Fruit fly (Drosophila melanogaster): ENCODE data around the gene CG15459.
A peak's percentile ranks its signal among the peaks of the same experiment; 100 is the strongest.

DNA sequence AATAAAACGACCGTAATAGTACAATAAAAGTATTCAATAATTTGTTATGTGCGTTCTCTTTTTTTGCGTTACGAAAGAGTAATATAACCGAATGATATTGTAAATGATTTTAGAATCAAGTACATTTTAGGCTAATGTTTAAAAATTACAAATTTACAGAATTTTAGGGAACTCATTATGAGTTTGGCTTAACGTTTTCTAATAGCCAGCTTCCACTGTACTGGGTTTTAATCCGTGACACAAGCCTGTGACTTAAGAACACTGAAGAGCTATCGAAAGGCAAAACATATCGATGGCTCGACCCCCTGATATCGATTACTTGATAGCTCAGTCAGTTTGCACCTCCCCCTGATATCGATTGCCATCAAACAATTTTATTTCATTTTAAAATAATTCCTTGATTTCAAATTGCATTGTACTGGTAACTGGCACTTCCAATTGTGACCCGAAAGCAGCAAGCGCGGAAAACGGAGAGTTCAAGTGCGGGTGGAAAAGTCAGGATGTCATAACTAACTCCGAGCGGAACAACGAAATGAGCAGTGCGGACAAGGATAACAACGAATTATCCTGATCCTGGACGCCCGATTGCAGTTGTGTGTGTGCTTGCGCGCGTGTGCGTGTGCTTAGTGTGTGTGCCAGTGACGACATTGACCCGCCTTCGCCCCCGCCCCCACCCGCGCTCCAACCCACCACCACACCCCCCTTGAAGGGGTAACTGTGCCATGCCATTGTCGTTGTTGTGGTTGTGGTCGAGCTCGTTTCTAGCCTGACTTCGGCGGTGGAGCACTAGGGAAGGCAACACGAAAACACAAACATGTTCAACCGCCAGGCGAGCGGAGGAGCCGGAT is 19.1 kb downstream of the CG15459 start, which contains the start of gene HERC2:
- TF ChIP-seq CG32264 (GFP tag; optimal IDR thresholded peaks at IDR 0.05): no peak
- no peak for TF ChIP-seq Abd-B (GFP tag; optimal IDR thresholded peaks at IDR 0.05)
- TF ChIP-seq Sp1 (GFP tag; optimal IDR thresholded peaks at IDR 0.05): peak; percentile 20
- TF ChIP-seq br (GFP tag; optimal IDR thresholded peaks at IDR 0.05): no peak
- TF ChIP-seq h (GFP tag; optimal IDR thresholded peaks at IDR 0.05): peak; percentile 40
- peak; percentile 2 for TF ChIP-seq Hr83 (GFP tag; optimal IDR thresholded peaks at IDR 0.05; ENCODE audit: poor library complexity, severe bottlenecking)
- TF ChIP-seq usp (GFP tag; optimal IDR thresholded peaks at IDR 0.05): no peak

Data from whole organism, wandering third instar larva.